Fruit fly (Drosophila melanogaster): Measurements from ENCODE around the gene mav.

mav gene

dm6 chr4:646414-647016 is 20.7 kb upstream of the mav start, which contains the start of gene Ekar:
Gene Ekar (minus strand): TSS chr4:646556.
- TF ChIP-seq CG6808 (GFP tag; optimal IDR thresholded peaks at IDR 0.05) (no peak), CG32006 (GFP tag; optimal IDR thresholded peaks at IDR 0.05) (no peak)

- TF ChIP-seq fd59A (GFP tag; optimal IDR thresholded peaks at IDR 0.05) = no peak
- TF ChIP-seq eg (GFP tag; IDR thresholded peaks at IDR 0.05) = no peak
- TF ChIP-seq dac (GFP tag; optimal IDR thresholded peaks at IDR 0.05) = no peak
- no peak for TF ChIP-seq esn (GFP tag; optimal IDR thresholded peaks at IDR 0.05)
- no peak for TF ChIP-seq Sox15 (GFP tag; optimal IDR thresholded peaks at IDR 0.05)
- no peak for TF ChIP-seq lz (GFP tag; optimal IDR thresholded peaks at IDR 0.05)
- TF ChIP-seq CG6792 (GFP tag; optimal IDR thresholded peaks at IDR 0.05) = no peak
- no peak for TF ChIP-seq CG8319 (GFP tag; optimal IDR thresholded peaks at IDR 0.05)
- TF ChIP-seq dsx (GFP tag; optimal IDR thresholded peaks at IDR 0.05; ENCODE audit: poor library complexity, severe bottlenecking) = no peak
- TF ChIP-seq CG11294 (GFP tag; IDR thresholded peaks at IDR 0.05) = no peak
- TF ChIP-seq CG10631 (GFP tag; optimal IDR thresholded peaks at IDR 0.05) = no peak
- TF ChIP-seq salr (GFP tag; optimal IDR thresholded peaks at IDR 0.05) = no peak
- no peak for TF ChIP-seq Sox14 (GFP tag; optimal IDR thresholded peaks at IDR 0.05)
- no peak for TF ChIP-seq CG10669 (GFP tag; optimal IDR thresholded peaks at IDR 0.05)
- TF ChIP-seq CG34406 (GFP tag; optimal IDR thresholded peaks at IDR 0.05) = no peak
- TF ChIP-seq CG1621 (tag; optimal IDR thresholded peaks at IDR 0.05) = no peak
- TF ChIP-seq CG31627 (GFP tag; optimal IDR thresholded peaks at IDR 0.05) = no peak
Observed at dm6 chr4:629391-629790, 3.6 kb upstream of the mav start, which contains the start of gene Gat. Gene Gat (plus strand): TSS chr4:629691.

- TF ChIP-seq Eip78C (GFP tag) = peak; percentile 77
- TF ChIP-seq CG34406 (GFP tag; optimal IDR thresholded peaks at IDR 0.05) = no peak
- no peak for TF ChIP-seq CG7368 (GFP tag; optimal IDR thresholded peaks at IDR 0.05)
- TF ChIP-seq CG3919 (GFP tag; optimal IDR thresholded peaks at IDR 0.05) = no peak
- no peak for TF ChIP-seq CG6792 (GFP tag; optimal IDR thresholded peaks at IDR 0.05)
- TF ChIP-seq CG1621 (tag; optimal IDR thresholded peaks at IDR 0.05) = no peak
- peak; percentile 12 for TF ChIP-seq Hr4 (GFP tag; optimal IDR thresholded peaks at IDR 0.05)
- no peak for TF ChIP-seq fd85E (GFP tag; optimal IDR thresholded peaks at IDR 0.05)
- TF ChIP-seq CG10669 (GFP tag; optimal IDR thresholded peaks at IDR 0.05) = no peak
- TF ChIP-seq CG3032 (tag; optimal IDR thresholded peaks at IDR 0.05) = no peak
- TF ChIP-seq net (GFP tag; optimal IDR thresholded peaks at IDR 0.05) = no peak
- no peak for TF ChIP-seq CG8319 (GFP tag; optimal IDR thresholded peaks at IDR 0.05)
- no peak for TF ChIP-seq lz (GFP tag; optimal IDR thresholded peaks at IDR 0.05)
- no peak for TF ChIP-seq dac (GFP tag; optimal IDR thresholded peaks at IDR 0.05)
- no peak for TF ChIP-seq vri (GFP tag; optimal IDR thresholded peaks at IDR 0.05)
- no peak for TF ChIP-seq fd59A (GFP tag; optimal IDR thresholded peaks at IDR 0.05)
- TF ChIP-seq esn (GFP tag; optimal IDR thresholded peaks at IDR 0.05) = peak; percentile 7
- no peak for TF ChIP-seq achi (GFP tag; optimal IDR thresholded peaks at IDR 0.05)
- no peak for TF ChIP-seq CG32006 (GFP tag; optimal IDR thresholded peaks at IDR 0.05)
- TF ChIP-seq Ets21C (GFP tag; optimal IDR thresholded peaks at IDR 0.05) = no peak
- TF ChIP-seq topi (GFP tag; optimal IDR thresholded peaks at IDR 0.05) = peak; percentile 4
- TF ChIP-seq CG4318 (GFP tag; optimal IDR thresholded peaks at IDR 0.05) = no peak
- no peak for TF ChIP-seq eg (GFP tag; IDR thresholded peaks at IDR 0.05)
- no peak for TF ChIP-seq CG6854 (GFP tag; optimal IDR thresholded peaks at IDR 0.05)
- no peak for TF ChIP-seq Sox14 (GFP tag; optimal IDR thresholded peaks at IDR 0.05)
Observed at dm6 chr4:610398-611319, 15.2 kb downstream of the mav start, which contains the start of gene Eph. Gene Eph (plus strand): TSS chr4:610684.

dm6 chr4:607498-607897 is 18.3 kb downstream of the mav start, which contains the start of gene onecut:
Gene onecut (minus strand): TSS chr4:607649.
- TF ChIP-seq topi (GFP tag; optimal IDR thresholded peaks at IDR 0.05) = no peak
- TF ChIP-seq Sox102F (GFP tag; optimal IDR thresholded peaks at IDR 0.05) = no peak
- TF ChIP-seq dac (GFP tag; optimal IDR thresholded peaks at IDR 0.05) = no peak
- no peak for TF ChIP-seq Hr4 (GFP tag; optimal IDR thresholded peaks at IDR 0.05)
- no peak for TF ChIP-seq salr (GFP tag; optimal IDR thresholded peaks at IDR 0.05)
- TF ChIP-seq CG15336 (GFP tag; IDR thresholded peaks at IDR 0.05) = no peak
- no peak for TF ChIP-seq CG8632 (GFP tag; optimal IDR thresholded peaks at IDR 0.05)
- no peak for TF ChIP-seq CG8319 (GFP tag; optimal IDR thresholded peaks at IDR 0.05)
- no peak for TF ChIP-seq fd59A (GFP tag; optimal IDR thresholded peaks at IDR 0.05)
- TF ChIP-seq CG6163 (GFP tag; IDR thresholded peaks at IDR 0.05) = no peak
- TF ChIP-seq Gug (GFP tag; IDR thresholded peaks at IDR 0.05) = no peak
- TF ChIP-seq CG6854 (GFP tag; optimal IDR thresholded peaks at IDR 0.05) = no peak
- TF ChIP-seq CG3032 (tag; optimal IDR thresholded peaks at IDR 0.05) = no peak
- TF ChIP-seq pdm3 (GFP tag; optimal IDR thresholded peaks at IDR 0.05) = no peak
- no peak for TF ChIP-seq CG10669 (GFP tag; optimal IDR thresholded peaks at IDR 0.05)
- no peak for TF ChIP-seq CG16779 (tag; optimal IDR thresholded peaks at IDR 0.05)
- TF ChIP-seq CG8119 (GFP tag; IDR thresholded peaks at IDR 0.05) = no peak
- TF ChIP-seq Met (GFP tag; optimal IDR thresholded peaks at IDR 0.05) = no peak
- no peak for TF ChIP-seq achi (GFP tag; optimal IDR thresholded peaks at IDR 0.05)
- TF ChIP-seq vri (GFP tag; optimal IDR thresholded peaks at IDR 0.05) = no peak

All from whole organism, prepupa.